Fruit fly (Drosophila melanogaster) whole organism, embryonic: Measurements from ENCODE around the gene Bcat.
A peak's percentile ranks its signal among the peaks of the same experiment; 100 is the strongest.

ENCODE experiments used
- Antp ChIP-seq: fragments of 200-800 bp; sonication (Bioruptor generic); optimal IDR thresholded peaks from 3 replicates; lab custom pipeline; 2016; ENCODE audit warnings: missing biosample characterization, missing genetic modification characterization
- CG10209 ChIP-seq: fragments of 200-800 bp; sonication (Bioruptor generic); optimal IDR thresholded peaks from 3 replicates; lab custom pipeline; 2017; ENCODE audit warnings: missing biosample characterization, mild to moderate bottlenecking, missing genetic modification characterization, missing genetic modification reagents
- CG10267 ChIP-seq: fragments of 200-800 bp; sonication (Bioruptor generic); optimal IDR thresholded peaks from 2 replicates; lab custom pipeline; 2018; ENCODE audit warnings: missing biosample characterization, mild to moderate bottlenecking, missing genetic modification characterization, moderate library complexity
- CG11247 ChIP-seq: fragments of 200-800 bp; sonication (Bioruptor generic); IDR thresholded peaks from 2 replicates; pipeline ENCODE4 v1.3.6; 2022; ENCODE audit warnings: missing biosample characterization, missing genetic modification characterization
- CG11398 ChIP-seq: fragments of 200-800 bp; sonication (Bioruptor generic); optimal IDR thresholded peaks from 2 replicates; lab custom pipeline; 2016; ENCODE audit warnings: missing biosample characterization, missing genetic modification characterization
- CG11456 ChIP-seq: fragments of 200-800 bp; sonication (Bioruptor generic); IDR thresholded peaks from 3 replicates; pipeline ENCODE4 v1.3.6; 2022; ENCODE audit warnings: missing biosample characterization, missing genetic modification characterization
- CG1233 ChIP-seq: fragments of 200-800 bp; sonication (Bioruptor generic); optimal IDR thresholded peaks from 4 replicates; lab custom pipeline; 2018; ENCODE audit warnings: missing biosample characterization, mild to moderate bottlenecking, missing genetic modification characterization
- CG12391 ChIP-seq: fragments of 200-800 bp; sonication (Bioruptor generic); optimal IDR thresholded peaks from 3 replicates; lab custom pipeline; 2018; ENCODE audit warnings: missing biosample characterization, mild to moderate bottlenecking, missing genetic modification characterization, moderate library complexity
- CG13624 ChIP-seq: fragments of 200-800 bp; sonication (Bioruptor generic); optimal IDR thresholded peaks from 2 replicates; lab custom pipeline; 2016; ENCODE audit warnings: missing biosample characterization, missing genetic modification characterization
- CG15514 ChIP-seq: fragments of 200-800 bp; sonication (Bioruptor generic); optimal IDR thresholded peaks from 3 replicates; lab custom pipeline; 2017; ENCODE audit warnings: missing biosample characterization, missing genetic modification characterization, mild to moderate bottlenecking, moderate library complexity, missing genetic modification reagents
- CG17359 ChIP-seq: fragments of 200-800 bp; sonication (Bioruptor generic); optimal IDR thresholded peaks from 3 replicates; lab custom pipeline; 2018; ENCODE audit warnings: missing biosample characterization, mild to moderate bottlenecking, missing genetic modification characterization, moderate library complexity
- CG17612 ChIP-seq: fragments of 200-800 bp; sonication (Bioruptor generic); IDR thresholded peaks from 2 replicates; pipeline ENCODE4 v1.3.6; 2022; ENCODE audit warnings: missing biosample characterization, missing genetic modification characterization
- CG34224 ChIP-seq: fragments of 200-800 bp; sonication (Bioruptor generic); IDR thresholded peaks from 3 replicates; pipeline ENCODE4 v1.3.6; 2022; ENCODE audit warnings: missing biosample characterization, missing genetic modification characterization; ENCODE audit not compliant: partially characterized antibody
- CG6175 ChIP-seq: fragments of 200-800 bp; sonication (Bioruptor generic); IDR thresholded peaks from 3 replicates; pipeline ENCODE4 v1.3.6; 2022; ENCODE audit warnings: missing biosample characterization, missing genetic modification characterization
- CG7372 ChIP-seq: fragments of 200-800 bp; sonication (Bioruptor generic); IDR thresholded peaks from 2 replicates; pipeline ENCODE4 v1.3.6; 2022; ENCODE audit warnings: missing biosample characterization, missing genetic modification characterization
- CG7963 ChIP-seq: fragments of 200-800 bp; sonication (Bioruptor generic); IDR thresholded peaks from 3 replicates; pipeline ENCODE4 v1.3.6; 2022; ENCODE audit warnings: missing biosample characterization, missing genetic modification characterization; ENCODE audit not compliant: partially characterized antibody
- CG8765 ChIP-seq: fragments of 200-800 bp; sonication (Bioruptor generic); IDR thresholded peaks from 2 replicates; pipeline ENCODE4 v1.3.6; 2022; ENCODE audit warnings: missing biosample characterization, missing genetic modification characterization
- CG9727 ChIP-seq: fragments of 200-800 bp; sonication (Bioruptor generic); optimal IDR thresholded peaks from 3 replicates; lab custom pipeline; 2017; ENCODE audit warnings: missing biosample characterization, mild to moderate bottlenecking, missing genetic modification characterization
- Dad ChIP-seq: fragments of 200-800 bp; sonication (Bioruptor generic); optimal IDR thresholded peaks from 3 replicates; lab custom pipeline; 2016; ENCODE audit warnings: missing biosample characterization, missing genetic modification characterization
- Dfd ChIP-seq, 2 experiments: fragments of >200 bp; optimal IDR thresholded peaks; 2 replicates each; lab custom pipeline; 2017; ENCODE audit warnings: missing biosample characterization in 2 of 2, missing genetic modification characterization in 2 of 2
- Dip3 ChIP-seq: fragments of 200-800 bp; sonication (Bioruptor generic); optimal IDR thresholded peaks from 3 replicates; lab custom pipeline; 2016; ENCODE audit warnings: missing biosample characterization, missing genetic modification characterization
- Doc2 ChIP-seq: fragments of 200-800 bp; sonication (Bioruptor generic); IDR thresholded peaks from 2 replicates; pipeline ENCODE4 v1.3.6; 2022; ENCODE audit warnings: missing biosample characterization, missing genetic modification characterization
- Fer2 ChIP-seq: fragments of 200-800 bp; sonication (Bioruptor generic); optimal IDR thresholded peaks from 2 replicates; lab custom pipeline; 2018; ENCODE audit warnings: missing biosample characterization, mild to moderate bottlenecking, missing genetic modification characterization, moderate library complexity
- Hr39 ChIP-seq: fragments of >200 bp; optimal IDR thresholded peaks from 2 replicates; lab custom pipeline; 2017
- Lpt ChIP-seq: fragments of >200 bp; optimal IDR thresholded peaks from 2 replicates; lab custom pipeline; 2018; ENCODE audit warnings: missing biosample characterization, missing genetic modification characterization
- MESR4 ChIP-seq: fragments of 200-800 bp; sonication (Bioruptor generic); optimal IDR thresholded peaks from 2 replicates; lab custom pipeline; 2018; ENCODE audit warnings: missing biosample characterization, mild to moderate bottlenecking, missing genetic modification characterization, moderate library complexity
- Mrtf ChIP-seq: fragments of 200-800 bp; sonication (Bioruptor generic); IDR thresholded peaks from 3 replicates; pipeline ENCODE4 v1.3.6; 2022; ENCODE audit warnings: missing biosample characterization, missing genetic modification characterization
- Oaz ChIP-seq: fragments of 200-800 bp; sonication (Bioruptor generic); IDR thresholded peaks from 2 replicates; pipeline ENCODE4 v1.3.6; 2022; ENCODE audit warnings: missing biosample characterization, missing genetic modification characterization
- Optix ChIP-seq: fragments of 200-800 bp; sonication (Bioruptor generic); IDR thresholded peaks from 3 replicates; pipeline ENCODE4 v1.3.6; 2022; ENCODE audit warnings: missing biosample characterization, missing genetic modification characterization
- Scr ChIP-seq: fragments of 200-800 bp; sonication (Bioruptor generic); IDR thresholded peaks from 2 replicates; pipeline ENCODE4 v1.3.6; 2022; ENCODE audit warnings: missing biosample characterization, missing genetic modification characterization; ENCODE audit not compliant: partially characterized antibody
- Sox100B ChIP-seq: fragments of 200-800 bp; sonication (Bioruptor generic); optimal IDR thresholded peaks from 3 replicates; lab custom pipeline; 2018; ENCODE audit warnings: missing biosample characterization, mild to moderate bottlenecking, missing genetic modification characterization
- Trl ChIP-seq, 3 experiments: fragments of >200 bp in 2 of 3; fragments of 200-800 bp in 1 of 3; sonication (Bioruptor generic) in 1 of 3; optimal IDR thresholded peaks; 2 replicates in 1 of 3; 3 replicates in 2 of 3; lab custom pipeline; 2016 to 2017; ENCODE audit warnings: missing biosample characterization in 1 of 3, missing genetic modification characterization in 1 of 3
- cwo ChIP-seq: fragments of 200-800 bp; sonication (Bioruptor generic); optimal IDR thresholded peaks from 3 replicates; lab custom pipeline; 2017; ENCODE audit warnings: missing biosample characterization, missing genetic modification characterization, mild to moderate bottlenecking, moderate library complexity, missing genetic modification reagents
- ems ChIP-seq: fragments of 200-800 bp; sonication (Bioruptor generic); optimal IDR thresholded peaks from 3 replicates; lab custom pipeline; 2016; ENCODE audit warnings: missing biosample characterization, missing genetic modification characterization
- fd102C ChIP-seq: fragments of 200-800 bp; sonication (Bioruptor generic); optimal IDR thresholded peaks from 2 replicates; lab custom pipeline; 2018; ENCODE audit warnings: missing biosample characterization, mild to moderate bottlenecking, missing genetic modification characterization, moderate library complexity
- fd3F ChIP-seq: fragments of 200-800 bp; sonication (Bioruptor generic); optimal IDR thresholded peaks from 2 replicates; lab custom pipeline; 2018; ENCODE audit warnings: missing biosample characterization, mild to moderate bottlenecking, missing genetic modification characterization, moderate library complexity
- hb ChIP-seq: fragments of 200-800 bp; sonication (Bioruptor generic); IDR thresholded peaks from 3 replicates; pipeline ENCODE4 v1.3.6; 2022; ENCODE audit warnings: missing biosample characterization, missing genetic modification characterization; ENCODE audit not compliant: partially characterized antibody
- her ChIP-seq: fragments of 200-800 bp; sonication (Bioruptor generic); optimal IDR thresholded peaks from 2 replicates; lab custom pipeline; 2016; ENCODE audit warnings: missing biosample characterization, missing genetic modification characterization
- hkb ChIP-seq, 2 experiments: fragments of 200-800 bp in 1 of 2; fragments of >200 bp in 1 of 2; sonication (Bioruptor generic) in 1 of 2; IDR thresholded peaks in 1 of 2; optimal IDR thresholded peaks in 1 of 2; 2 replicates each; pipeline versions ENCODE4 v1.3.6 to Lab custom; 2017 to 2022; ENCODE audit warnings: missing biosample characterization in 1 of 2, missing genetic modification characterization in 1 of 2
- ind ChIP-seq: fragments of 200-800 bp; sonication (Bioruptor generic); optimal IDR thresholded peaks from 3 replicates; lab custom pipeline; 2016; ENCODE audit warnings: missing biosample characterization, missing genetic modification characterization
- inv ChIP-seq: fragments of 200-800 bp; sonication (Bioruptor generic); IDR thresholded peaks from 2 replicates; pipeline ENCODE4 v1.3.6; 2022; ENCODE audit warnings: missing biosample characterization, missing genetic modification characterization; ENCODE audit not compliant: partially characterized antibody
- jigr1 ChIP-seq: fragments of 200-800 bp; sonication (Bioruptor generic); IDR thresholded peaks from 3 replicates; pipeline ENCODE4 v1.3.6; 2022; ENCODE audit warnings: missing biosample characterization, missing genetic modification characterization
- jumu ChIP-seq: fragments of 200-800 bp; sonication (Bioruptor generic); optimal IDR thresholded peaks from 3 replicates; lab custom pipeline; 2016; ENCODE audit warnings: missing biosample characterization, missing genetic modification characterization
- onecut ChIP-seq: fragments of 200-800 bp; sonication (Bioruptor generic); IDR thresholded peaks from 2 replicates; pipeline ENCODE4 v1.3.6; 2022; ENCODE audit warnings: missing biosample characterization, missing genetic modification characterization
- pho ChIP-seq: fragments of 200-800 bp; sonication (Bioruptor generic); optimal IDR thresholded peaks from 2 replicates; lab custom pipeline; 2016; ENCODE audit warnings: missing biosample characterization, missing genetic modification characterization
- phol ChIP-seq: fragments of 200-800 bp; sonication (Bioruptor generic); optimal IDR thresholded peaks from 3 replicates; lab custom pipeline; 2018; ENCODE audit warnings: missing biosample characterization, mild to moderate bottlenecking, missing genetic modification characterization, moderate library complexity
- pita ChIP-seq: fragments of 200-800 bp; sonication (Bioruptor generic); optimal IDR thresholded peaks from 2 replicates; lab custom pipeline; 2017; ENCODE audit warnings: missing biosample characterization, mild to moderate bottlenecking, missing genetic modification characterization
- repo ChIP-seq: fragments of 200-800 bp; sonication (Bioruptor generic); optimal IDR thresholded peaks from 2 replicates; lab custom pipeline; 2016; ENCODE audit warnings: missing biosample characterization, missing genetic modification characterization
- twi ChIP-seq: fragments of 200-800 bp; optimal IDR thresholded peaks from 2 replicates; lab custom pipeline; 2019; ENCODE audit warnings: missing biosample characterization, mild to moderate bottlenecking, missing genetic modification characterization, moderate library complexity
- vnd ChIP-seq: fragments of 200-800 bp; sonication (Bioruptor generic); IDR thresholded peaks from 3 replicates; pipeline ENCODE4 v1.3.6; 2022; ENCODE audit warnings: missing biosample characterization, missing genetic modification characterization; ENCODE audit not compliant: partially characterized antibody

Gene Bcat

DNA sequence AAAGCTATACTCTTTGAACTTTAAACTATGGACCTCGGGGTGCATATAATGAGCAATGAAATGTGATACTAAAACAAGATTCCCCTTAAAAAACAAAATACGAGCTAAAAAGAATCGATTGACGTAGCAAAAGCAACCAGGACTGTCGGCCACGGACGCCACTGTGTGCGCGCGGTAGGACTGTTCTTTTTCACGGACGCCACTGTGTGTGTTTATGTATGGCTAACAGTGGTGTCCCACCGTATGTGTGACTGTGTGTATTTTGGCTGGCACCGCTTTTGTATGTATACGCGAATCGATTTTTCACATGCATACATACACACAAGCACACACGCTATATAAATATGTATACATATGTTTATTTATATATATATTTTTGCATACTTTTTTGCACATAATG, 12.9 kb upstream of the Bcat start (continued):
- TF ChIP-seq Lpt (no peak), MESR4 (GFP tag; lab: Kevin White, UChicago) (peak; percentile 32), CG11456 (GFP tag; lab: Robert Waterston, UW) (peak; percentile 68; the same call in 2 of the 3 replicates), CG12391 (tag; lab: Kevin White, UChicago) (peak; percentile 36), onecut (GFP tag; lab: Robert Waterston, UW) (peak; percentile 99), fd3F (no peak), CG11247 (GFP tag; lab: Robert Waterston, UW) (peak; percentile 41; the same call in 1 of the 2 replicates), hkb (optimal IDR thresholded peaks at IDR 0.05; lab: Kevin White, UChicago) (no peak), hkb (GFP tag; IDR thresholded peaks at IDR 0.05; lab: Robert Waterston, UW) (peak; percentile 30), pho (peak; percentile 62), Mrtf (GFP tag; lab: Robert Waterston, UW) (no peak), Fer2 (tag; lab: Kevin White, UChicago) (no peak), CG6175 (peak; percentile 19; the same call in 1 of the 3 replicates), hb (GFP tag; lab: Robert Waterston, UW) (no peak), CG8765 (GFP tag; lab: Robert Waterston, UW) (no peak), repo (GFP tag; lab: Kevin White, UChicago) (no peak), Doc2 (GFP tag; lab: Robert Waterston, UW) (no peak), CG10209 (peak; percentile 27), CG1233 (GFP tag; lab: Kevin White, UChicago) (peak; percentile 28), ind (GFP tag; lab: Kevin White, UChicago) (peak; percentile 63), CG9727 (GFP tag; lab: Kevin White, UChicago) (peak; percentile 10), cwo (GFP tag; lab: Kevin White, UChicago) (peak; percentile 40), fd102C (no peak), twi (tag; lab: Kevin White, UChicago) (no peak), Dfd (GFP tag; optimal IDR thresholded peaks at IDR 0.05; lab: Kevin White, UChicago) (no peak), Optix (GFP tag; lab: Robert Waterston, UW) (0 out of 3 replicates have a peak, but pooled peaks have one; percentile 45), CG13624 (peak; percentile 70), vnd (no peak), inv (no peak), jigr1 (GFP tag; lab: Robert Waterston, UW) (no peak), jumu (GFP tag; lab: Kevin White, UChicago) (peak; percentile 49), Oaz (no peak), CG17612 (GFP tag; lab: Robert Waterston, UW) (no peak), Hr39 (no peak), Sox100B (no peak), Scr (no peak), her (peak; percentile 70), pita (GFP tag; lab: Kevin White, UChicago) (no peak), ems (GFP tag; lab: Kevin White, UChicago) (peak; percentile 38), CG7372 (GFP tag; lab: Robert Waterston, UW) (no peak), CG17359 (tag; lab: Kevin White, UChicago) (no peak), CG11398 (GFP tag; lab: Kevin White, UChicago) (peak; percentile 17), Dad (GFP tag; lab: Kevin White, UChicago) (peak; percentile 13), Antp (GFP tag; lab: Kevin White, UChicago) (peak; percentile 72), phol (tag; lab: Kevin White, UChicago) (no peak), CG34224 (peak; percentile 23; the same call in 1 of the 3 replicates), CG7963 (GFP tag; lab: Robert Waterston, UW) (no peak), CG10267 (peak; percentile 19), CG15514 (GFP tag; lab: Kevin White, UChicago) (peak; percentile 22), Trl (optimal IDR thresholded peaks at IDR 0.05; lab: Kevin White, UChicago) (no peak), Trl (GFP tag; optimal IDR thresholded peaks at IDR 0.05; lab: Kevin White, UChicago) (peak; percentile 75), Dip3 (GFP tag; lab: Kevin White, UChicago) (peak; percentile 47)
